Worm (Caenorhabditis elegans) whole organism, L1 larva: ENCODE measurements around the gene T04F8.8.

Experiments
- C04F5.9 ChIP-seq: sonication (generic microtip); optimal IDR thresholded peaks from 2 replicates; lab custom pipeline; 2016; ENCODE audit warnings: missing genetic modification characterization, missing compliant biosample characterization
- C34B4.2 ChIP-seq: sonication (generic microtip); optimal IDR thresholded peaks from 2 replicates; lab custom pipeline; 2017; ENCODE audit warnings: mild to moderate bottlenecking, missing genetic modification characterization, missing compliant biosample characterization
- alr-1 ChIP-seq: fragments of 200-800 bp; sonication (Bioruptor generic); optimal IDR thresholded peaks from 2 replicates; lab custom pipeline; 2018; ENCODE audit warnings: borderline replicate concordance, mild to moderate bottlenecking, missing genetic modification characterization, missing compliant biosample characterization
- aly-2 ChIP-seq: fragments of 150-350 bp; optimal IDR thresholded peaks from 2 replicates; lab custom pipeline; 2014; ENCODE audit warnings: missing biosample characterization, missing genetic modification characterization
- blmp-1 ChIP-seq: fragments of 150-350 bp; optimal IDR thresholded peaks from 2 replicates; lab custom pipeline; 2014; ENCODE audit warnings: missing biosample characterization, missing genetic modification characterization
- ceh-82 ChIP-seq, 3 experiments: fragments of 150-350 bp in 1 of 3; sonication (generic microtip) in 2 of 3; optimal IDR thresholded peaks; 2 replicates each; lab custom pipeline; 2014 to 2017; ENCODE audit warnings: missing biosample characterization in 3 of 3, missing genetic modification characterization in 3 of 3
- ceh-88 ChIP-seq: fragments of 200-800 bp; sonication (Bioruptor generic); IDR thresholded peaks from 2 replicates; pipeline ENCODE4 v1.3.6; 2022; ENCODE audit warnings: missing genetic modification characterization, missing compliant biosample characterization
- ceh-90 ChIP-seq: sonication (generic microtip); optimal IDR thresholded peaks from 2 replicates; lab custom pipeline; 2016; ENCODE audit warnings: missing genetic modification characterization, missing compliant biosample characterization
- ces-1 ChIP-seq: fragments of 150-350 bp; optimal IDR thresholded peaks from 2 replicates; lab custom pipeline; 2014; ENCODE audit warnings: missing biosample characterization, missing genetic modification reagents, missing genetic modification characterization
- dsc-1 ChIP-seq: sonication (generic microtip); optimal IDR thresholded peaks from 2 replicates; lab custom pipeline; 2016; ENCODE audit warnings: mild to moderate bottlenecking, missing genetic modification characterization, missing compliant biosample characterization
- efl-1 ChIP-seq, 4 experiments: fragments of 150-350 bp; optimal IDR thresholded peaks in 3 of 4; peaks in 1 of 4; 1 replicate in 1 of 4; 2 replicates in 3 of 4; lab custom pipeline; 2014; ENCODE audit warnings: missing biosample characterization in 2 of 4, missing genetic modification characterization in 2 of 4, missing genetic modification reagents in 2 of 4
- efl-3 ChIP-seq: fragments of 200-800 bp; sonication (Bioruptor generic); optimal IDR thresholded peaks from 2 replicates; lab custom pipeline; 2018; ENCODE audit warnings: mild to moderate bottlenecking, missing genetic modification characterization, missing compliant biosample characterization
- egl-13 ChIP-seq: sonication (generic microtip); optimal IDR thresholded peaks from 2 replicates; lab custom pipeline; 2016; ENCODE audit warnings: missing genotype, missing genetic modification reagents, missing genetic modification characterization, missing compliant biosample characterization
- egl-27 ChIP-seq, 2 experiments: fragments of 150-350 bp in 1 of 2; sonication (generic microtip); optimal IDR thresholded peaks; 3 replicates each; lab custom pipeline; 2017 to 2018; ENCODE audit warnings: missing biosample characterization in 2 of 2, missing genetic modification characterization in 2 of 2, missing genetic modification reagents in 2 of 2
- ets-5 ChIP-seq: fragments of 200-800 bp; sonication (Bioruptor generic); IDR thresholded peaks from 2 replicates; pipeline ENCODE4 v1.3.6; 2022; ENCODE audit warnings: missing genetic modification characterization, missing compliant biosample characterization
- fkh-4 ChIP-seq: sonication (generic microtip); optimal IDR thresholded peaks from 2 replicates; lab custom pipeline; 2016; ENCODE audit warnings: missing compliant biosample characterization, missing genetic modification characterization, borderline replicate concordance
- fkh-8 ChIP-seq: sonication (generic microtip); optimal IDR thresholded peaks from 2 replicates; lab custom pipeline; 2016; ENCODE audit warnings: mild to moderate bottlenecking, missing genetic modification characterization, missing compliant biosample characterization
- fos-1 ChIP-seq: fragments of 150-350 bp; optimal IDR thresholded peaks from 2 replicates; lab custom pipeline; 2014; ENCODE audit warnings: missing biosample characterization, missing genetic modification characterization
- grh-1 ChIP-seq: fragments of 200-800 bp; sonication (Bioruptor generic); IDR thresholded peaks from 2 replicates; pipeline ENCODE4 v1.3.6; 2022; ENCODE audit warnings: missing genetic modification reagents, missing genetic modification characterization, missing compliant biosample characterization
- hlh-17 ChIP-seq: fragments of 200-800 bp; sonication (Bioruptor generic); optimal IDR thresholded peaks from 2 replicates; lab custom pipeline; 2018; ENCODE audit warnings: missing genetic modification characterization, mild to moderate bottlenecking, missing compliant biosample characterization, moderate library complexity, borderline replicate concordance
- hlh-4 ChIP-seq: sonication (generic microtip); optimal IDR thresholded peaks from 2 replicates; lab custom pipeline; 2016; ENCODE audit warnings: mild to moderate bottlenecking, missing genetic modification characterization, missing compliant biosample characterization
- isw-1 ChIP-seq: fragments of 200-800 bp; sonication (Bioruptor generic); IDR thresholded peaks from 2 replicates; pipeline ENCODE4 v1.3.6; 2022; ENCODE audit warnings: missing genetic modification characterization, missing compliant biosample characterization
- jun-1 ChIP-seq: fragments of 150-350 bp; optimal IDR thresholded peaks from 2 replicates; lab custom pipeline; 2014; ENCODE audit warnings: missing biosample characterization, missing genetic modification reagents, missing genetic modification characterization
- lin-13 ChIP-seq: fragments of 150-350 bp; optimal IDR thresholded peaks from 2 replicates; lab custom pipeline; 2014; ENCODE audit warnings: missing biosample characterization, missing genetic modification reagents, missing genetic modification characterization
- lin-35 ChIP-seq, 2 experiments: fragments of 150-350 bp; optimal IDR thresholded peaks; 2 replicates each; lab custom pipeline; 2014; ENCODE audit warnings: missing biosample characterization in 2 of 2, missing genetic modification characterization in 2 of 2, missing genetic modification reagents in 2 of 2
- lin-39 ChIP-seq: fragments of 150-350 bp; optimal IDR thresholded peaks from 2 replicates; lab custom pipeline; 2014; ENCODE audit warnings: missing biosample characterization, missing genetic modification reagents, missing genetic modification characterization
- lsy-2 ChIP-seq, 2 experiments: fragments of 150-350 bp; optimal IDR thresholded peaks; 2 replicates each; lab custom pipeline; 2014; ENCODE audit warnings: missing biosample characterization in 2 of 2, missing genetic modification characterization in 2 of 2
- mdl-1 ChIP-seq, 2 experiments: fragments of 150-350 bp; optimal IDR thresholded peaks; 2 replicates each; lab custom pipeline; 2014 to 2017; ENCODE audit warnings: missing biosample characterization in 2 of 2, missing genetic modification characterization in 2 of 2, inconsistent platforms in 1 of 2
- mef-2 ChIP-seq: fragments of 150-350 bp; optimal IDR thresholded peaks from 2 replicates; lab custom pipeline; 2014; ENCODE audit warnings: missing biosample characterization, missing genetic modification characterization
- mep-1 ChIP-seq: fragments of 150-350 bp; optimal IDR thresholded peaks from 2 replicates; lab custom pipeline; 2014; ENCODE audit warnings: missing biosample characterization, missing genetic modification characterization
- nhr-19 ChIP-seq: fragments of 200-800 bp; sonication (Bioruptor generic); conservative IDR thresholded peaks from 2 replicates; pipeline ENCODE4 v1.3.6; 2022; ENCODE audit warnings: missing genetic modification characterization, missing compliant biosample characterization
- nhr-28 ChIP-seq: fragments of 150-350 bp; optimal IDR thresholded peaks from 2 replicates; lab custom pipeline; 2014; ENCODE audit warnings: missing biosample characterization, missing genetic modification characterization
- nhr-77 ChIP-seq: fragments of 150-350 bp; optimal IDR thresholded peaks from 2 replicates; lab custom pipeline; 2014; ENCODE audit warnings: missing biosample characterization, missing genetic modification characterization
- nhr-84 ChIP-seq: sonication (generic microtip); optimal IDR thresholded peaks from 2 replicates; lab custom pipeline; 2017; ENCODE audit warnings: missing biosample characterization, missing genetic modification characterization
- pag-3 ChIP-seq: sonication (generic microtip); optimal IDR thresholded peaks from 2 replicates; lab custom pipeline; 2017; ENCODE audit warnings: missing genetic modification characterization, mild to moderate bottlenecking, missing compliant biosample characterization, antibody characterized with exemption, borderline replicate concordance; ENCODE audit not compliant: insufficient read depth
- pax-3 ChIP-seq: fragments of 200-800 bp; sonication (Bioruptor generic); optimal IDR thresholded peaks from 2 replicates; lab custom pipeline; 2018; ENCODE audit warnings: mild to moderate bottlenecking, missing genetic modification characterization, moderate library complexity, missing compliant biosample characterization
- pqm-1 ChIP-seq: sonication (generic microtip); optimal IDR thresholded peaks from 3 replicates; lab custom pipeline; 2017; ENCODE audit warnings: missing biosample characterization, missing genetic modification characterization
- rnt-1 ChIP-seq: sonication (generic microtip); optimal IDR thresholded peaks from 2 replicates; lab custom pipeline; 2016; ENCODE audit warnings: mild to moderate bottlenecking, missing genetic modification characterization, moderate library complexity, missing compliant biosample characterization
- skn-1 ChIP-seq: fragments of 150-350 bp; optimal IDR thresholded peaks from 2 replicates; lab custom pipeline; 2014; ENCODE audit warnings: missing biosample characterization, missing genetic modification characterization
- snu-23 ChIP-seq: sonication (generic microtip); optimal IDR thresholded peaks from 2 replicates; lab custom pipeline; 2016; ENCODE audit warnings: missing genetic modification characterization, missing compliant biosample characterization
- sox-4 ChIP-seq: sonication (generic microtip); optimal IDR thresholded peaks from 2 replicates; lab custom pipeline; 2016; ENCODE audit warnings: missing genetic modification characterization, missing compliant biosample characterization
- sptf-1 ChIP-seq: fragments of 150-350 bp; optimal IDR thresholded peaks from 2 replicates; lab custom pipeline; 2014; ENCODE audit warnings: missing biosample characterization, missing genetic modification characterization
- swsn-7 ChIP-seq: sonication (generic microtip); optimal IDR thresholded peaks from 2 replicates; lab custom pipeline; 2016; ENCODE audit warnings: missing genetic modification characterization, missing compliant biosample characterization
- tbx-2 ChIP-seq: sonication (generic microtip); optimal IDR thresholded peaks from 2 replicates; lab custom pipeline; 2016; ENCODE audit warnings: missing genetic modification characterization, missing compliant biosample characterization
- unc-130 ChIP-seq: fragments of 150-350 bp; optimal IDR thresholded peaks from 2 replicates; lab custom pipeline; 2017; ENCODE audit warnings: missing biosample characterization, missing genetic modification characterization, inconsistent platforms
- unc-30 ChIP-seq: sonication (generic microtip); optimal IDR thresholded peaks from 2 replicates; lab custom pipeline; 2017; ENCODE audit warnings: missing biosample characterization, missing genetic modification characterization
- unc-62 ChIP-seq: fragments of 150-350 bp; optimal IDR thresholded peaks from 2 replicates; lab custom pipeline; 2014; ENCODE audit warnings: missing biosample characterization, missing genetic modification reagents, missing genetic modification characterization
- unc-86 ChIP-seq: sonication (generic microtip); optimal IDR thresholded peaks from 2 replicates; lab custom pipeline; 2016; ENCODE audit warnings: missing genetic modification characterization, missing compliant biosample characterization
- unc-98 ChIP-seq: fragments of 200-800 bp; sonication (Bioruptor generic); IDR thresholded peaks from 2 replicates; pipeline ENCODE4 v1.3.6; 2022; ENCODE audit warnings: missing genetic modification characterization, missing compliant biosample characterization
- vab-15 ChIP-seq: sonication (generic microtip); optimal IDR thresholded peaks from 2 replicates; lab custom pipeline; 2017; ENCODE audit warnings: missing genotype, mild to moderate bottlenecking, missing genetic modification characterization, missing compliant biosample characterization
- xbp-1 ChIP-seq: sonication (generic microtip); optimal IDR thresholded peaks from 2 replicates; lab custom pipeline; 2016; ENCODE audit warnings: missing genetic modification characterization, missing compliant biosample characterization
- zag-1 ChIP-seq: fragments of 150-350 bp; optimal IDR thresholded peaks from 2 replicates; lab custom pipeline; 2014; ENCODE audit warnings: missing biosample characterization, missing genetic modification characterization
- zip-4 ChIP-seq: fragments of 200-800 bp; sonication (Bioruptor generic); optimal IDR thresholded peaks from 2 replicates; lab custom pipeline; 2018; ENCODE audit warnings: mild to moderate bottlenecking, missing genetic modification characterization, moderate library complexity, missing compliant biosample characterization
- ztf-11 ChIP-seq, 2 experiments: sonication (generic microtip); optimal IDR thresholded peaks; 2 replicates each; lab custom pipeline; 2016 to 2017; ENCODE audit warnings: missing genetic modification characterization in 2 of 2, missing biosample characterization in 1 of 2, missing compliant biosample characterization in 1 of 2

T04F8.8 gene

ce11 chrX:11661625-11662024 is 14.4 kb downstream of the T04F8.8 start, which contains the start of gene sfxn-1.5:
TSS of gene sfxn-1.5 (minus strand) at chrX:11661660.
- TF ChIP-seq tbx-2 (tag; lab: Kevin White, UChicago), result no peak
- no peak for TF ChIP-seq hlh-17 (GFP tag; lab: Kevin White, UChicago)
- TF ChIP-seq skn-1, result no peak
- no peak for TF ChIP-seq fkh-8
- TF ChIP-seq alr-1 (tag; lab: Kevin White, UChicago), result no peak
- TF ChIP-seq egl-13 (tag; lab: Kevin White, UChicago), result no peak
- TF ChIP-seq vab-15, result no peak
- no peak for TF ChIP-seq C34B4.2 (tag; lab: Kevin White, UChicago)
- no peak for TF ChIP-seq swsn-7 (tag; lab: Kevin White, UChicago)
- no peak for TF ChIP-seq unc-62 (GFP tag; lab: Kevin White, UChicago)
- no peak for TF ChIP-seq isw-1 (GFP tag; lab: Robert Waterston, UW)
- no peak for TF ChIP-seq unc-130 (tag; lab: Kevin White, UChicago)
- TF ChIP-seq hlh-4 (tag; lab: Kevin White, UChicago), result no peak
- TF ChIP-seq fkh-4 (tag; lab: Kevin White, UChicago), result no peak
- TF ChIP-seq unc-30 (tag; lab: Kevin White, UChicago), result no peak
- TF ChIP-seq nhr-84 (tag; lab: Kevin White, UChicago), result no peak
- no peak for TF ChIP-seq fos-1
- no peak for TF ChIP-seq dsc-1
- no peak for TF ChIP-seq efl-3 (GFP tag; lab: Kevin White, UChicago)
- no peak for TF ChIP-seq ets-5 (GFP tag; lab: Robert Waterston, UW)
- no peak for TF ChIP-seq lin-39 (tag; lab: Kevin White, UChicago)
- peak in 1 of 2 experiments; percentile 55 for TF ChIP-seq mdl-1 (tag; optimal IDR thresholded peaks at IDR 0.05; lab: Kevin White, UChicago)
- no peak for TF ChIP-seq ceh-82 (tag; optimal IDR thresholded peaks at IDR 0.05; lab: Kevin White, UChicago)
- no peak for TF ChIP-seq mef-2
- TF ChIP-seq rnt-1 (tag; lab: Kevin White, UChicago), result no peak
- TF ChIP-seq zip-4, result no peak
- no peak for TF ChIP-seq pax-3
- TF ChIP-seq lin-35 (GFP tag; optimal IDR thresholded peaks at IDR 0.05; lab: Kevin White, UChicago), result peak in 1 of 2 experiments; percentile 43
- no peak for TF ChIP-seq ztf-11 (tag; optimal IDR thresholded peaks at IDR 0.05; lab: Kevin White, UChicago)
- TF ChIP-seq ces-1, result no peak
- TF ChIP-seq egl-27 (tag; optimal IDR thresholded peaks at IDR 0.05; lab: Kevin White, UChicago), result no peak
- peak; percentile 37 for TF ChIP-seq blmp-1
- no peak for TF ChIP-seq unc-98
- TF ChIP-seq lin-13, result no peak
- no peak for TF ChIP-seq efl-1 (optimal IDR thresholded peaks at IDR 0.05; lab: Kevin White, UChicago)
- no peak for TF ChIP-seq efl-1 (GFP tag; optimal IDR thresholded peaks at IDR 0.05 in 1 of 2; lab: Kevin White, UChicago)
- TF ChIP-seq zag-1 (tag; lab: Kevin White, UChicago), result no peak
- TF ChIP-seq xbp-1 (tag; lab: Kevin White, UChicago), result no peak
- no peak for TF ChIP-seq nhr-19
- no peak for TF ChIP-seq nhr-77 (tag; lab: Kevin White, UChicago)
- no peak for TF ChIP-seq ceh-90
- TF ChIP-seq pqm-1 (tag; lab: Kevin White, UChicago), result peak; percentile 75
- no peak for TF ChIP-seq unc-86
- TF ChIP-seq grh-1 (GFP tag; lab: Robert Waterston, UW), result no peak
- no peak for TF ChIP-seq lsy-2 (tag; optimal IDR thresholded peaks at IDR 0.05; lab: Kevin White, UChicago)
- no peak for TF ChIP-seq sox-4 (tag; lab: Kevin White, UChicago)
- TF ChIP-seq C04F5.9 (tag; lab: Kevin White, UChicago), result no peak
- TF ChIP-seq nhr-28, result no peak
- TF ChIP-seq sptf-1, result no peak
- TF ChIP-seq snu-23 (GFP tag; lab: Kevin White, UChicago), result peak; percentile 1
- no peak for TF ChIP-seq ceh-88 (GFP tag; lab: Robert Waterston, UW)
- peak; percentile 27 for TF ChIP-seq mep-1
- no peak for TF ChIP-seq pag-3 (tag; lab: Kevin White, UChicago)
- TF ChIP-seq aly-2 (tag; lab: Kevin White, UChicago), result no peak
- peak; percentile 40 for TF ChIP-seq jun-1
